Fruit fly (Drosophila melanogaster) whole organism, adult: ENCODE measurements around the gene CG42711.

Source experiments
- CG11617 ChIP-seq: fragments of 200-800 bp; sonication (Bioruptor generic); optimal IDR thresholded peaks from 2 replicates; lab custom pipeline; 2017; ENCODE audit warnings: mild to moderate bottlenecking, missing biosample characterization, missing genetic modification reagents, missing genetic modification characterization
- CG12768 ChIP-seq: fragments of 200-800 bp; sonication (Bioruptor generic); optimal IDR thresholded peaks from 2 replicates; lab custom pipeline; 2017; ENCODE audit warnings: missing biosample characterization, missing genetic modification characterization, mild to moderate bottlenecking, moderate library complexity, missing genetic modification reagents
- CG14711 ChIP-seq: fragments of 200-800 bp; sonication (Bioruptor generic); optimal IDR thresholded peaks from 2 replicates; lab custom pipeline; 2018; ENCODE audit warnings: missing biosample characterization, mild to moderate bottlenecking, missing genetic modification characterization, moderate library complexity
- CG1620 ChIP-seq: fragments of 200-800 bp; sonication (Bioruptor generic); optimal IDR thresholded peaks from 2 replicates; lab custom pipeline; 2016; ENCODE audit warnings: missing biosample characterization, missing genetic modification characterization
- CG33017 ChIP-seq: fragments of 200-800 bp; sonication (Bioruptor generic); optimal IDR thresholded peaks from 2 replicates; lab custom pipeline; 2018; ENCODE audit warnings: missing biosample characterization, mild to moderate bottlenecking, missing genetic modification characterization, moderate library complexity
- CG5204 ChIP-seq: fragments of 200-800 bp; sonication (Bioruptor generic); optimal IDR thresholded peaks from 2 replicates; lab custom pipeline; 2016; ENCODE audit warnings: missing biosample characterization, missing genetic modification characterization
- CG7045 ChIP-seq: fragments of 200-800 bp; sonication (Bioruptor generic); optimal IDR thresholded peaks from 2 replicates; lab custom pipeline; 2017; ENCODE audit warnings: missing biosample characterization, mild to moderate bottlenecking, missing genetic modification characterization
- CG7101 ChIP-seq: fragments of 200-800 bp; sonication (Bioruptor generic); optimal IDR thresholded peaks from 2 replicates; lab custom pipeline; 2018; ENCODE audit warnings: missing biosample characterization, mild to moderate bottlenecking, missing genetic modification characterization, moderate library complexity
- Clk ChIP-seq: fragments of 200-800 bp; sonication (Bioruptor generic); optimal IDR thresholded peaks from 2 replicates; lab custom pipeline; 2017; ENCODE audit warnings: missing biosample characterization, missing genetic modification characterization
- Crg-1 ChIP-seq: fragments of 200-800 bp; sonication (Bioruptor generic); optimal IDR thresholded peaks from 2 replicates; lab custom pipeline; 2016; ENCODE audit warnings: missing biosample characterization, missing genetic modification characterization
- Hr96 ChIP-seq: fragments of 200-800 bp; sonication (Bioruptor generic); optimal IDR thresholded peaks from 2 replicates; lab custom pipeline; 2016; ENCODE audit warnings: missing biosample characterization, missing genetic modification characterization
- Mnt ChIP-seq: fragments of 200-800 bp; sonication (Bioruptor generic); optimal IDR thresholded peaks from 2 replicates; lab custom pipeline; 2016; ENCODE audit warnings: missing biosample characterization, mild to moderate bottlenecking, missing genetic modification characterization
- bab1 ChIP-seq: fragments of 200-800 bp; sonication (Bioruptor generic); optimal IDR thresholded peaks from 3 replicates; lab custom pipeline; 2019; ENCODE audit warnings: missing biosample characterization, mild to moderate bottlenecking, missing genetic modification characterization, moderate library complexity
- cic ChIP-seq: fragments of 200-800 bp; sonication (Bioruptor generic); optimal IDR thresholded peaks from 2 replicates; lab custom pipeline; 2017; ENCODE audit warnings: missing biosample characterization, mild to moderate bottlenecking, missing genetic modification characterization, moderate library complexity
- cnc ChIP-seq, 2 experiments: fragments of >200 bp; optimal IDR thresholded peaks; 2 replicates each; lab custom pipeline; 2017
- kay ChIP-seq: fragments of 200-800 bp; sonication (Bioruptor generic); peaks from one replicate; lab custom pipeline; 2016; ENCODE audit warnings: missing biosample characterization, missing genetic modification characterization, borderline replicate concordance
- ovo ChIP-seq: fragments of 200-800 bp; sonication (Bioruptor generic); optimal IDR thresholded peaks from 2 replicates; lab custom pipeline; 2016; ENCODE audit warnings: missing biosample characterization, missing genetic modification characterization
- pad ChIP-seq: fragments of 200-800 bp; sonication (Bioruptor generic); optimal IDR thresholded peaks from 3 replicates; lab custom pipeline; 2017; ENCODE audit warnings: missing biosample characterization, missing genetic modification characterization, mild to moderate bottlenecking, moderate library complexity, missing genetic modification reagents
- tj ChIP-seq: fragments of 200-800 bp; sonication (Bioruptor generic); optimal IDR thresholded peaks from 3 replicates; lab custom pipeline; 2017; ENCODE audit warnings: missing biosample characterization, mild to moderate bottlenecking, missing genetic modification characterization, moderate library complexity
- toe ChIP-seq: fragments of 200-800 bp; sonication (Bioruptor generic); optimal IDR thresholded peaks from 2 replicates; lab custom pipeline; 2016; ENCODE audit warnings: missing biosample characterization, missing genetic modification characterization

Gene CG42711

dm6 chr2L:13947476-13947875 lies 16.3 kb upstream of the CG42711 start, which contains the start of gene Vajk3:
TSS of gene Vajk3 (minus strand) at chr2L:13947476.
- TF ChIP-seq CG33017 (no peak), CG14711 (tag; lab: Kevin White, UChicago) (no peak), bab1 (GFP tag; lab: Kevin White, UChicago) (no peak), ovo (no peak), Clk (GFP tag; lab: Kevin White, UChicago) (no peak), Crg-1 (GFP tag; lab: Kevin White, UChicago) (no peak), tj (GFP tag; lab: Kevin White, UChicago) (no peak), Mnt (no peak), CG5204 (GFP tag; lab: Kevin White, UChicago) (no peak), CG11617 (GFP tag; lab: Kevin White, UChicago) (no peak), CG1620 (no peak), kay (GFP tag; lab: Kevin White, UChicago) (no peak), cnc (optimal IDR thresholded peaks at IDR 0.05; lab: Kevin White, UChicago) (no peak), CG7101 (tag; lab: Kevin White, UChicago) (no peak), Hr96 (GFP tag; lab: Kevin White, UChicago) (no peak), pad (GFP tag; lab: Kevin White, UChicago) (no peak)

dm6 chr2L:13934542-13935065 lies 3.4 kb upstream of the CG42711 start, which contains the start of gene Vajk2:
TSS of gene Vajk2 (minus strand) at chr2L:13934692.
- TF ChIP-seq toe (GFP tag; lab: Kevin White, UChicago), result no peak
- no peak for TF ChIP-seq CG14711 (tag; lab: Kevin White, UChicago)
- TF ChIP-seq Mnt, result no peak
- TF ChIP-seq CG33017, result no peak
- no peak for TF ChIP-seq CG11617 (GFP tag; lab: Kevin White, UChicago)
- no peak for TF ChIP-seq CG1620
- no peak for TF ChIP-seq CG7101 (tag; lab: Kevin White, UChicago)
- TF ChIP-seq Clk (GFP tag; lab: Kevin White, UChicago), result no peak
- TF ChIP-seq cic (GFP tag; lab: Kevin White, UChicago), result no peak
- no peak for TF ChIP-seq kay (GFP tag; lab: Kevin White, UChicago)
- TF ChIP-seq pad (GFP tag; lab: Kevin White, UChicago), result no peak
- no peak for TF ChIP-seq cnc (optimal IDR thresholded peaks at IDR 0.05; lab: Kevin White, UChicago)

DNA sequence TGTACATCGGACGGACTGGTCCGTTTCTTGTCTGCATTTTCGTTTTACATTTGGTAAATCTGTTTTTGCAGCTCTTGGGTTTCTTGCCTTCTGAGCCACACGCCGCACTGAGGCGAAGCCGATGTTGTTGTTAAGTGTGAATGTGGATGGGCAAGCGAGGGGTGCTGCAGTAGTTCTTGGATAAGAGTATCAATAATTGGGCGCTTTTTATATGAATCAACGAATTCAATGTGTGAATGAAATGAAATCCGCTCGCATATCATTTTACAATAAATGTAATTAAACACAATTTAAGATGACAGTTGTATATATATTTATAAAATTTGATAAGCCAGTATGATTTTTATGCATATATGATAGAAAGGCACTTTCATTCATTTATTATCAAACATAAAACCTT lies 2.7 kb downstream of the CG42711 start:
- TF ChIP-seq CG14711 (tag; lab: Kevin White, UChicago), result no peak
- no peak for TF ChIP-seq pad (GFP tag; lab: Kevin White, UChicago)
- TF ChIP-seq CG7101 (tag; lab: Kevin White, UChicago), result no peak
- no peak for TF ChIP-seq cnc (optimal IDR thresholded peaks at IDR 0.05; lab: Kevin White, UChicago)
- TF ChIP-seq CG7045, result no peak
- no peak for TF ChIP-seq kay (GFP tag; lab: Kevin White, UChicago)
- TF ChIP-seq Hr96 (GFP tag; lab: Kevin White, UChicago), result no peak
- TF ChIP-seq cic (GFP tag; lab: Kevin White, UChicago), result no peak
- no peak for TF ChIP-seq CG33017
- no peak for TF ChIP-seq tj (GFP tag; lab: Kevin White, UChicago)
- TF ChIP-seq Clk (GFP tag; lab: Kevin White, UChicago), result no peak
- no peak for TF ChIP-seq CG1620

DNA sequence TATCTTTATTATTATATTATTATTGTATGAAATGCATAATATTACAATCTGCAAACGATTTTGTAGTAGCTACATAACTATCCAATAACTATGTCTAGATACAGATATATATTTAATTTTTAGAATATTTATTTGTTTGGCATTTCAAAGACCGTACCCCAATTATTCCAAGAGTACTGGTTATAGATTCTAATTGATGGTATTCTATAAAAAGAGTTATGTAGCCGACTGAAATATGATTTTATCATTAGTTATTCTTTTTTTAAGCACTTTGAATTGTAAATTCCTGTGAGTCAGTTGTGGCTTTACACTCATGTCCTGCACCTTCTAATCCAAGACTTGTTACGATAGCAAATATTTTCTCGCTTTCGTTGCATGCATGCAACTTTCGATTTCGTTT lies 5.5 kb downstream of the CG42711 start:
- no peak for TF ChIP-seq CG11617 (GFP tag; lab: Kevin White, UChicago)
- no peak for TF ChIP-seq tj (GFP tag; lab: Kevin White, UChicago)
- no peak for TF ChIP-seq cnc (optimal IDR thresholded peaks at IDR 0.05; lab: Kevin White, UChicago)
- no peak for TF ChIP-seq CG5204 (GFP tag; lab: Kevin White, UChicago)
- TF ChIP-seq pad (GFP tag; lab: Kevin White, UChicago), result no peak
- no peak for TF ChIP-seq CG7101 (tag; lab: Kevin White, UChicago)
- no peak for TF ChIP-seq toe (GFP tag; lab: Kevin White, UChicago)

dm6 chr2L:13923984-13924383 lies 7.2 kb downstream of the CG42711 start:
- TF ChIP-seq CG7045, result no peak
- TF ChIP-seq bab1 (GFP tag; lab: Kevin White, UChicago), result no peak
- no peak for TF ChIP-seq CG1620

DNA sequence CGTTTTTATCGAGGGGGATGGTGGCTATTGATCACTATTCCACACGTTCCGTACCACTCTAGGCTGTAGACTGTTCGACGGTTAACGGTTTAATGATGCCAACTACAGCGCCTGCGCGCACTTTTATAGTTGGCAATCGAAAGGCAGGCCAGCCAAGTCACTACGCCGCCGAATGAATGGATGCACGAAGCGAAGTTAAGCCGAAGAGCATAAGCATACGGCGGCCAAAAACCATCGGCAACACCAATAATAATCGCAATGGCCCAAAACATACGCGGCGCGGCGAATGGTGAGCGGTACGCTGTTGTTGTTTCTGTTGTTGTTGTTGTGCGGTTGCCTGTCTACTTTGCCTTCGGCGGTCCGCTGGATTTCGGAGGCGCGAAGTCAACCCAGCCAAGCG lies 7.7 kb downstream of the CG42711 start, which contains the start of gene Vajk1:
Gene Vajk1 (minus strand): TSS at position 101 of the 400 bp plus-strand sequence.
- TF ChIP-seq CG5204 (GFP tag; lab: Kevin White, UChicago) (no peak), kay (GFP tag; lab: Kevin White, UChicago) (no peak), CG1620 (no peak), pad (GFP tag; lab: Kevin White, UChicago) (no peak), tj (GFP tag; lab: Kevin White, UChicago) (no peak), Clk (GFP tag; lab: Kevin White, UChicago) (no peak), Mnt (no peak), CG7101 (tag; lab: Kevin White, UChicago) (no peak), bab1 (GFP tag; lab: Kevin White, UChicago) (no peak), toe (GFP tag; lab: Kevin White, UChicago) (no peak), ovo (no peak), Hr96 (GFP tag; lab: Kevin White, UChicago) (no peak), CG33017 (no peak), CG14711 (tag; lab: Kevin White, UChicago) (no peak), cnc (optimal IDR thresholded peaks at IDR 0.05; lab: Kevin White, UChicago) (no peak), Crg-1 (GFP tag; lab: Kevin White, UChicago) (no peak)

DNA sequence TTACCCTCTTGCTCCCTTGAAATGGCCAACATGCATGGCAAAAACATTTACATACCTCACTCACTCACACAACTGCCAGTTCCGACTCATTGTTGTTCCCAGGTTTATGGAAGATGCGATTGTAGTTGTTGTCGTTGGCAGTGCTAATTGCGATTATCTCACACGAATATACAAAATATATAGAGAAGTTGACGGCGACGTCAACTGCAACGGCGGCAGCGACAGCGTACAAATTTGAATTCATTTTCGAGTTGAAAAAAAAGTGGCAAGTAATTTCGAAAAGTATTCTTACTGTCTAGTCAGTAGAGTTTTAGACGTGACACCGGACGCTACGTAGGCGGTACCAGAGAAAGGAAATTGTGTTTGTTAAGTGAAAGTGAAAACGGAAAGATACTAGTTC lies 16.7 kb downstream of the CG42711 start, which contains the start of gene Ance-3:
Gene Ance-3 (plus strand): TSS at position 301 of the 400 bp plus-strand sequence.
- no peak for TF ChIP-seq CG1620
- TF ChIP-seq tj (GFP tag; lab: Kevin White, UChicago), result no peak
- TF ChIP-seq cnc (optimal IDR thresholded peaks at IDR 0.05; lab: Kevin White, UChicago), result no peak
- TF ChIP-seq Crg-1 (GFP tag; lab: Kevin White, UChicago), result no peak
- TF ChIP-seq ovo, result no peak
- TF ChIP-seq CG14711 (tag; lab: Kevin White, UChicago), result no peak
- TF ChIP-seq CG12768, result no peak
- TF ChIP-seq pad (GFP tag; lab: Kevin White, UChicago), result no peak
- no peak for TF ChIP-seq CG11617 (GFP tag; lab: Kevin White, UChicago)
- no peak for TF ChIP-seq kay (GFP tag; lab: Kevin White, UChicago)
- TF ChIP-seq CG33017, result no peak
- TF ChIP-seq Clk (GFP tag; lab: Kevin White, UChicago), result no peak
- no peak for TF ChIP-seq CG7101 (tag; lab: Kevin White, UChicago)
- no peak for TF ChIP-seq CG5204 (GFP tag; lab: Kevin White, UChicago)
- no peak for TF ChIP-seq cic (GFP tag; lab: Kevin White, UChicago)
- TF ChIP-seq toe (GFP tag; lab: Kevin White, UChicago), result no peak
- TF ChIP-seq Hr96 (GFP tag; lab: Kevin White, UChicago), result no peak
- TF ChIP-seq CG7045, result no peak
- TF ChIP-seq bab1 (GFP tag; lab: Kevin White, UChicago), result no peak
- TF ChIP-seq Mnt, result no peak
